Worm (Caenorhabditis elegans): ENCODE results near the gene fbxb-107.

DNA sequence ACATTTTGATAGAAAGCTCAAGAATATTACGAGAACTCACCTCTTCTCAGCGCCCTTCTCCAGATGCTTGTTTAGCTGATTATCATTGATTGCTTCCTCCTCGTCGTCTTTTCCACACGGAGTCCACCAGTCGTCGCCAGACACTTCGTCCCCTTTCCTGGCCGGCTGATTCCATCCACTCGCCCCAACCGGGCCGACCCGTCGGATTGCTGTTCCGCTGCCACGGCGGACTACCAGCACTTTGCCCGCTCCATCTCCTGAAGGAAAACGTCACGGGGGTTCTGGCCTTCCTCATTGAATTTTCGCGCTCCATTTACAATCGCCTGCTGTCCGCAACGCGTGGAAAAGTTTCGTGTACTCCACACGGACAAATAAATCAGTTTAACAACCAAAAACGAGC, 24.8 kb downstream of the fbxb-107 start:
- TF ChIP-seq C34F6.9 (tag; optimal IDR thresholded peaks at IDR 0.05) (no peak), mdl-1 (tag; optimal IDR thresholded peaks at IDR 0.05) (no peak), ceh-82 (tag; optimal IDR thresholded peaks at IDR 0.05) (no peak), nhr-11 (tag; optimal IDR thresholded peaks at IDR 0.05) (no peak)
